Fruit fly (Drosophila melanogaster) Kc167 (cell line): ENCODE data around the gene FoxP.

ENCODE experiments used
- Myc ChIP-seq: fragments of >200 bp; optimal IDR thresholded peaks from 2 replicates; lab custom pipeline; 2017; ENCODE audit warnings: missing external identifiers
- Sin3A ChIP-seq: fragments of >200 bp; optimal IDR thresholded peaks from 2 replicates; lab custom pipeline; 2018; ENCODE audit warnings: missing external identifiers
- h ChIP-seq: fragments of >200 bp; optimal IDR thresholded peaks from 3 replicates; lab custom pipeline; 2018; ENCODE audit warnings: missing external identifiers
- insv ChIP-seq: fragments of >200 bp; optimal IDR thresholded peaks from 3 replicates; lab custom pipeline; 2018; ENCODE audit warnings: missing external identifiers
- psq ChIP-seq: fragments of >200 bp; optimal IDR thresholded peaks from 2 replicates; lab custom pipeline; 2017; ENCODE audit warnings: missing external identifiers
- ttk ChIP-seq: sonication (Bioruptor generic); optimal IDR thresholded peaks from 2 replicates; lab custom pipeline; 2017; ENCODE audit warnings: missing external identifiers

Gene FoxP

dm6 chr3R:9735151-9735550, 4.5 kb upstream of the FoxP start:
- TF ChIP-seq ttk (lab: Kevin White, UChicago) (no peak), psq (lab: Kevin White, UChicago) (no peak), Myc (no peak), h (lab: Kevin White, UChicago) (no peak), Sin3A (lab: Kevin White, UChicago) (no peak), insv (lab: Kevin White, UChicago) (no peak)

- TF ChIP-seq Sin3A (lab: Kevin White, UChicago) (no peak), insv (lab: Kevin White, UChicago) (no peak), Myc (no peak), ttk (lab: Kevin White, UChicago) (no peak), psq (lab: Kevin White, UChicago) (no peak), h (lab: Kevin White, UChicago) (no peak)
Observed at dm6 chr3R:9733150-9733549, 2.5 kb upstream of the FoxP start, which contains the start of gene alphaTub85E. alphaTub85E (minus strand) TSS chr3R:9733250.

- TF ChIP-seq insv (lab: Kevin White, UChicago) (no peak), Sin3A (lab: Kevin White, UChicago) (no peak), h (lab: Kevin White, UChicago) (no peak), psq (lab: Kevin White, UChicago) (no peak), Myc (no peak), ttk (lab: Kevin White, UChicago) (no peak)
Observed at dm6 chr3R:9725121-9725956, 5.3 kb downstream of the FoxP start, which contains the start of gene hyd. hyd (minus strand) TSS chr3R:9725615.

- no peak for TF ChIP-seq h (lab: Kevin White, UChicago)
- no peak for TF ChIP-seq insv (lab: Kevin White, UChicago)
Observed at dm6 chr3R:9710886-9711285, 19.8 kb downstream of the FoxP start, which contains the start of the genes trbd and dmt. trbd (minus strand) TSS chr3R:9711037. dmt (plus strand) TSS chr3R:9711142.

- TF ChIP-seq ttk (lab: Kevin White, UChicago) (no peak), Myc (no peak), psq (lab: Kevin White, UChicago) (no peak), insv (lab: Kevin White, UChicago) (no peak), Sin3A (lab: Kevin White, UChicago) (no peak), h (lab: Kevin White, UChicago) (no peak)
Observed at dm6 chr3R:9710228-9710627, 20.4 kb downstream of the FoxP start.

- no peak for TF ChIP-seq insv (lab: Kevin White, UChicago)
- TF ChIP-seq h (lab: Kevin White, UChicago) = no peak
- TF ChIP-seq ttk (lab: Kevin White, UChicago) = no peak
- TF ChIP-seq Myc = no peak
- no peak for TF ChIP-seq Sin3A (lab: Kevin White, UChicago)
- TF ChIP-seq psq (lab: Kevin White, UChicago) = no peak
Observed at dm6 chr3R:9705008-9705628, 25.6 kb downstream of the FoxP start, which contains the start of gene Unc-115a. Unc-115a (minus strand) TSS chr3R:9705417.

- no peak for TF ChIP-seq insv (lab: Kevin White, UChicago)
- TF ChIP-seq ttk (lab: Kevin White, UChicago) = no peak
- no peak for TF ChIP-seq Myc
- no peak for TF ChIP-seq Sin3A (lab: Kevin White, UChicago)
- no peak for TF ChIP-seq psq (lab: Kevin White, UChicago)
Observed at dm6 chr3R:9704183-9705007, 26.3 kb downstream of the FoxP start.

dm6 chr3R:9703273-9703672, 27.4 kb downstream of the FoxP start:
- no peak for TF ChIP-seq h (lab: Kevin White, UChicago)
- TF ChIP-seq psq (lab: Kevin White, UChicago) = no peak
- TF ChIP-seq ttk (lab: Kevin White, UChicago) = no peak
- TF ChIP-seq Sin3A (lab: Kevin White, UChicago) = no peak
- TF ChIP-seq insv (lab: Kevin White, UChicago) = no peak
- TF ChIP-seq Myc = no peak

- TF ChIP-seq ttk (lab: Kevin White, UChicago) = no peak
Observed at dm6 chr3R:9702567-9702966, 28.1 kb downstream of the FoxP start.

dm6 chr3R:9701897-9702296, 28.8 kb downstream of the FoxP start:
- no peak for TF ChIP-seq Myc
- no peak for TF ChIP-seq Sin3A (lab: Kevin White, UChicago)
- no peak for TF ChIP-seq h (lab: Kevin White, UChicago)
- no peak for TF ChIP-seq insv (lab: Kevin White, UChicago)
- no peak for TF ChIP-seq ttk (lab: Kevin White, UChicago)
- no peak for TF ChIP-seq psq (lab: Kevin White, UChicago)

- TF ChIP-seq h (lab: Kevin White, UChicago) (no peak), insv (lab: Kevin White, UChicago) (no peak), psq (lab: Kevin White, UChicago) (no peak), Myc (no peak), ttk (lab: Kevin White, UChicago) (no peak), Sin3A (lab: Kevin White, UChicago) (no peak)
Observed at dm6 chr3R:9701148-9701703, 29.4 kb downstream of the FoxP start.
